Worm (Caenorhabditis elegans): Measurements from ENCODE around the gene grl-29.
"Not testable (repeated sequence)": the region's sequence is repeated elsewhere in the genome, so short reads cannot be mapped to it uniquely, and the experiment has no call there.

DNA sequence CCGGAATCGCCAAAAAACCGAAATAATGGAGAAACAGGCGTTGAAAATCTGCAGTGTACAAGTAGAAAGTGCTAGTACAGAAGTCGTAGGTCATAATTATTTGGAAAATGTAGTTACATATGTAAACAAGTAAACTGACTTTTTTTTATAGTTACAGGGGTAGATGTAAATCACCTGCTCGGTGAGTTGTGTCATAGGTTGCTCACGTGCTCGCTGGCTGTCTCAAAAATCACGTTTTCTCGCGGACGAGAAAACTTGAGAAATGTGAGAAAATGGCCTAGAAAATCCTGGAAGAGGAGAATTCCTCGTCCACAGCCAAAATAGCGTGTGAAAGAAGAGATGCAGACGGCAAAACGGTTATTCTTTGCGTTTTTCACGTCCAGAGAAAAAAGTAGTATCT lies 42.0 kb upstream of the grl-29 start, which contains the start of gene srh-212:
- TF ChIP-seq flt-1 (GFP tag; IDR thresholded peaks at IDR 0.05); cog-1 (tag; optimal IDR thresholded peaks at IDR 0.05); ztf-23 (GFP tag; IDR thresholded peaks at IDR 0.05); ref-1 (GFP tag; conservative IDR thresholded peaks at IDR 0.05); T22C8.4 (GFP tag; IDR thresholded peaks at IDR 0.05); ztf-29 (GFP tag; IDR thresholded peaks at IDR 0.05): not testable (repeated sequence)

All from whole organism, midembryonic.